Fruit fly (Drosophila melanogaster) whole organism, prepupa: ENCODE results near the gene Obp85a.

Source experiments
- Blimp-1 ChIP-seq: fragments of 200-800 bp; sonication (Bioruptor generic); optimal IDR thresholded peaks from 3 replicates; lab custom pipeline; 2017; ENCODE audit warnings: missing biosample characterization, missing genetic modification characterization, mild to moderate bottlenecking, moderate library complexity, missing genetic modification reagents
- CG11294 ChIP-seq: fragments of 200-800 bp; sonication (Bioruptor generic); IDR thresholded peaks from 2 replicates; pipeline ENCODE4 v1.3.6; 2022; ENCODE audit warnings: missing biosample characterization, missing genetic modification characterization
- CG11762 ChIP-seq: fragments of 200-800 bp; sonication (Bioruptor generic); optimal IDR thresholded peaks from 3 replicates; lab custom pipeline; 2016; ENCODE audit warnings: missing biosample characterization, missing genetic modification characterization; ENCODE audit not compliant: insufficient read depth
- CG11902 ChIP-seq: fragments of 200-800 bp; sonication (Bioruptor generic); optimal IDR thresholded peaks from 3 replicates; lab custom pipeline; 2016; ENCODE audit warnings: missing biosample characterization, missing genetic modification characterization
- CG15336 ChIP-seq: fragments of 200-800 bp; sonication (Bioruptor generic); IDR thresholded peaks from 2 replicates; pipeline ENCODE4 v1.3.6; 2022; ENCODE audit warnings: missing biosample characterization, missing genetic modification characterization
- CG1621 ChIP-seq: fragments of 200-800 bp; sonication (Bioruptor generic); optimal IDR thresholded peaks from 3 replicates; lab custom pipeline; 2018; ENCODE audit warnings: missing biosample characterization, mild to moderate bottlenecking, missing genetic modification characterization
- CG3032 ChIP-seq: fragments of 200-800 bp; optimal IDR thresholded peaks from 2 replicates; lab custom pipeline; 2019; ENCODE audit warnings: missing biosample characterization, mild to moderate bottlenecking, missing genetic modification characterization, moderate library complexity
- CG32006 ChIP-seq: fragments of 200-800 bp; sonication (Bioruptor generic); optimal IDR thresholded peaks from 3 replicates; lab custom pipeline; 2017; ENCODE audit warnings: missing biosample characterization, mild to moderate bottlenecking, missing genetic modification characterization
- CG34406 ChIP-seq: fragments of 200-800 bp; sonication (Bioruptor generic); optimal IDR thresholded peaks from 3 replicates; lab custom pipeline; 2016; ENCODE audit warnings: missing biosample characterization, missing genetic modification characterization
- CG3919 ChIP-seq: fragments of 200-800 bp; sonication (Bioruptor generic); optimal IDR thresholded peaks from 3 replicates; lab custom pipeline; 2016; ENCODE audit warnings: missing biosample characterization, missing genetic modification characterization
- CG6276 ChIP-seq: fragments of 200-800 bp; sonication (Bioruptor generic); optimal IDR thresholded peaks from 2 replicates; lab custom pipeline; 2017; ENCODE audit warnings: missing biosample characterization, mild to moderate bottlenecking, missing genetic modification characterization
- CG6792 ChIP-seq: fragments of 200-800 bp; sonication (Bioruptor generic); optimal IDR thresholded peaks from 3 replicates; lab custom pipeline; 2016; ENCODE audit warnings: missing biosample characterization, missing genetic modification characterization
- CG6808 ChIP-seq: fragments of 200-800 bp; sonication (Bioruptor generic); optimal IDR thresholded peaks from 3 replicates; lab custom pipeline; 2017; ENCODE audit warnings: missing biosample characterization, missing genetic modification characterization, mild to moderate bottlenecking, moderate library complexity, missing genetic modification reagents
- CG6854 ChIP-seq: fragments of 200-800 bp; sonication (Bioruptor generic); optimal IDR thresholded peaks from 2 replicates; lab custom pipeline; 2017; ENCODE audit warnings: missing biosample characterization, mild to moderate bottlenecking, missing genetic modification characterization
- CG7368 ChIP-seq: fragments of 200-800 bp; sonication (Bioruptor generic); optimal IDR thresholded peaks from 3 replicates; lab custom pipeline; 2016; ENCODE audit warnings: missing biosample characterization, missing genetic modification characterization
- CG8119 ChIP-seq: fragments of 200-800 bp; sonication (Bioruptor generic); IDR thresholded peaks from 3 replicates; pipeline ENCODE4 v1.3.6; 2022; ENCODE audit warnings: missing biosample characterization, missing genetic modification characterization
- CG8319 ChIP-seq: fragments of 200-800 bp; sonication (Bioruptor generic); optimal IDR thresholded peaks from 3 replicates; lab custom pipeline; 2016; ENCODE audit warnings: missing biosample characterization, missing genetic modification characterization
- CG8632 ChIP-seq: fragments of 200-800 bp; sonication (Bioruptor generic); optimal IDR thresholded peaks from 3 replicates; lab custom pipeline; 2016; ENCODE audit warnings: missing biosample characterization, missing genetic modification characterization
- CG9139 ChIP-seq: fragments of 200-800 bp; sonication (Bioruptor generic); optimal IDR thresholded peaks from 3 replicates; lab custom pipeline; 2017; ENCODE audit warnings: missing biosample characterization, mild to moderate bottlenecking, missing genetic modification characterization
- Eip78C ChIP-seq: fragments of 200-800 bp; sonication (Bioruptor generic); peaks from one replicate; lab custom pipeline; 2016; ENCODE audit warnings: missing biosample characterization, missing genetic modification characterization
- Ets21C ChIP-seq: fragments of 200-800 bp; sonication (Bioruptor generic); optimal IDR thresholded peaks from 3 replicates; lab custom pipeline; 2016; ENCODE audit warnings: missing biosample characterization, missing genetic modification characterization
- Ets96B ChIP-seq: fragments of 200-800 bp; optimal IDR thresholded peaks from 2 replicates; lab custom pipeline; 2019; ENCODE audit warnings: missing biosample characterization, mild to moderate bottlenecking, missing genetic modification characterization, moderate library complexity
- Gug ChIP-seq: fragments of 200-800 bp; sonication (Bioruptor generic); IDR thresholded peaks from 2 replicates; pipeline ENCODE4 v1.3.6; 2022; ENCODE audit warnings: missing biosample characterization, missing genetic modification characterization
- Hr38 ChIP-seq: sonication (Bioruptor generic); optimal IDR thresholded peaks from 2 replicates; lab custom pipeline; 2016; ENCODE audit warnings: missing biosample characterization, missing genetic modification characterization
- Hr39 ChIP-seq: fragments of 200-800 bp; sonication (Bioruptor generic); optimal IDR thresholded peaks from 2 replicates; lab custom pipeline; 2016; ENCODE audit warnings: missing biosample characterization, missing genetic modification characterization
- Hr4 ChIP-seq: fragments of 200-800 bp; sonication (Bioruptor generic); optimal IDR thresholded peaks from 3 replicates; lab custom pipeline; 2016; ENCODE audit warnings: missing biosample characterization, missing genetic modification characterization
- Lpt ChIP-seq: fragments of 200-800 bp; sonication (Bioruptor generic); optimal IDR thresholded peaks from 3 replicates; lab custom pipeline; 2016; ENCODE audit warnings: missing biosample characterization, missing genetic modification characterization
- OdsH ChIP-seq: fragments of 200-800 bp; sonication (Bioruptor generic); optimal IDR thresholded peaks from 3 replicates; lab custom pipeline; 2016; ENCODE audit warnings: missing biosample characterization, missing genetic modification characterization
- Sox102F ChIP-seq: fragments of 200-800 bp; sonication (Bioruptor generic); optimal IDR thresholded peaks from 2 replicates; lab custom pipeline; 2016; ENCODE audit warnings: missing biosample characterization, mild to moderate bottlenecking, missing genetic modification characterization
- Sox14 ChIP-seq: fragments of 200-800 bp; sonication (Bioruptor generic); optimal IDR thresholded peaks from 3 replicates; lab custom pipeline; 2016; ENCODE audit warnings: missing biosample characterization, missing genetic modification characterization
- Sox15 ChIP-seq: fragments of 200-800 bp; sonication (Bioruptor generic); optimal IDR thresholded peaks from 3 replicates; lab custom pipeline; 2016; ENCODE audit warnings: missing biosample characterization, missing genetic modification characterization
- achi ChIP-seq: fragments of 200-800 bp; sonication (Bioruptor generic); optimal IDR thresholded peaks from 3 replicates; lab custom pipeline; 2016; ENCODE audit warnings: missing biosample characterization, missing genetic modification characterization
- acj6 ChIP-seq: fragments of 200-800 bp; sonication (Bioruptor generic); optimal IDR thresholded peaks from 3 replicates; lab custom pipeline; 2016; ENCODE audit warnings: missing biosample characterization, missing genetic modification characterization
- cyc ChIP-seq: fragments of 200-800 bp; sonication (Bioruptor generic); optimal IDR thresholded peaks from 3 replicates; lab custom pipeline; 2016; ENCODE audit warnings: missing biosample characterization, missing genetic modification characterization
- dac ChIP-seq: fragments of 200-800 bp; sonication (Bioruptor generic); optimal IDR thresholded peaks from 2 replicates; lab custom pipeline; 2017; ENCODE audit warnings: missing biosample characterization, mild to moderate bottlenecking, missing genetic modification characterization
- dsx ChIP-seq: fragments of 200-800 bp; optimal IDR thresholded peaks from 3 replicates; lab custom pipeline; 2019; ENCODE audit warnings: missing biosample characterization, mild to moderate bottlenecking, missing genetic modification characterization, moderate library complexity; ENCODE audit not compliant: poor library complexity, severe bottlenecking
- eg ChIP-seq: fragments of 200-800 bp; sonication (Bioruptor generic); IDR thresholded peaks from 3 replicates; pipeline ENCODE4 v1.3.6; 2022; ENCODE audit warnings: missing biosample characterization, missing genetic modification characterization
- esn ChIP-seq: fragments of 200-800 bp; sonication (Bioruptor generic); optimal IDR thresholded peaks from 2 replicates; lab custom pipeline; 2016; ENCODE audit warnings: missing biosample characterization, mild to moderate bottlenecking, missing genetic modification characterization, moderate library complexity
- fd59A ChIP-seq: fragments of 200-800 bp; sonication (Bioruptor generic); optimal IDR thresholded peaks from 2 replicates; lab custom pipeline; 2017; ENCODE audit warnings: missing biosample characterization, mild to moderate bottlenecking, missing genetic modification characterization, missing genetic modification reagents
- fd85E ChIP-seq: fragments of 200-800 bp; sonication (Bioruptor generic); optimal IDR thresholded peaks from 3 replicates; lab custom pipeline; 2016; ENCODE audit warnings: missing biosample characterization, missing genetic modification characterization
- fkh ChIP-seq: fragments of 200-800 bp; sonication (Bioruptor generic); optimal IDR thresholded peaks from 3 replicates; lab custom pipeline; 2017; ENCODE audit warnings: missing biosample characterization, mild to moderate bottlenecking, missing genetic modification characterization, moderate library complexity
- lz ChIP-seq: fragments of 200-800 bp; sonication (Bioruptor generic); optimal IDR thresholded peaks from 3 replicates; lab custom pipeline; 2016; ENCODE audit warnings: missing biosample characterization, missing genetic modification characterization
- net ChIP-seq: fragments of 200-800 bp; sonication (Bioruptor generic); optimal IDR thresholded peaks from 3 replicates; lab custom pipeline; 2016; ENCODE audit warnings: missing biosample characterization, missing genetic modification characterization
- pdm3 ChIP-seq: fragments of 200-800 bp; sonication (Bioruptor generic); optimal IDR thresholded peaks from 3 replicates; lab custom pipeline; 2016; ENCODE audit warnings: missing biosample characterization, missing genetic modification characterization
- salr ChIP-seq, 2 experiments: fragments of 200-800 bp; sonication (Bioruptor generic); optimal IDR thresholded peaks; 3 replicates each; lab custom pipeline; 2016 to 2018; ENCODE audit warnings: missing biosample characterization in 2 of 2, missing genetic modification characterization in 2 of 2, mild to moderate bottlenecking in 1 of 2
- ss ChIP-seq, 2 experiments: fragments of 200-800 bp; sonication (Bioruptor generic); optimal IDR thresholded peaks; 2 replicates in 1 of 2; 3 replicates in 1 of 2; lab custom pipeline; 2017 to 2018; ENCODE audit warnings: mild to moderate bottlenecking in 2 of 2, missing biosample characterization in 2 of 2, missing genetic modification characterization in 2 of 2, moderate library complexity in 1 of 2
- topi ChIP-seq: fragments of 200-800 bp; sonication (Bioruptor generic); optimal IDR thresholded peaks from 3 replicates; lab custom pipeline; 2016; ENCODE audit warnings: missing biosample characterization, missing genetic modification characterization
- vri ChIP-seq: fragments of 200-800 bp; sonication (Bioruptor generic); optimal IDR thresholded peaks from 3 replicates; lab custom pipeline; 2016; ENCODE audit warnings: missing biosample characterization, mild to moderate bottlenecking, missing genetic modification characterization

The Obp85a gene

dm6 chr3R:8420497-8420896 lies at the start of gene Obp85a:
TSS of gene Obp85a (minus strand) at chr3R:8420597.
- TF ChIP-seq CG6808 (GFP tag; lab: Kevin White, UChicago) (no peak), fkh (GFP tag; lab: Kevin White, UChicago) (no peak), CG11902 (GFP tag; lab: Kevin White, UChicago) (no peak), topi (GFP tag; lab: Kevin White, UChicago) (no peak), CG8632 (GFP tag; lab: Kevin White, UChicago) (no peak), fd85E (no peak), CG8319 (GFP tag; lab: Kevin White, UChicago) (no peak), CG8119 (no peak)

dm6 chr3R:8469716-8470393 lies 49.5 kb upstream of the Obp85a start:
- TF ChIP-seq dsx (GFP tag; lab: Kevin White, UChicago) = peak; percentile 36
- TF ChIP-seq Gug (GFP tag; lab: Robert Waterston, UW) = peak; percentile 66
- TF ChIP-seq Hr39 = peak; percentile 34
- peak; percentile 76 for TF ChIP-seq CG3919 (GFP tag; lab: Kevin White, UChicago)
- TF ChIP-seq Lpt = peak; percentile 57
- TF ChIP-seq net (GFP tag; lab: Kevin White, UChicago) = peak; percentile 30
- peak; percentile 14 for TF ChIP-seq CG6808 (GFP tag; lab: Kevin White, UChicago)
- peak; percentile 55 for TF ChIP-seq CG3032 (tag; lab: Kevin White, UChicago)
- peak; percentile 7 for TF ChIP-seq CG8632 (GFP tag; lab: Kevin White, UChicago)
- TF ChIP-seq ss (GFP tag; optimal IDR thresholded peaks at IDR 0.05; lab: Kevin White, UChicago) = peak in 1 of 2 experiments; percentile 7
- peak; percentile 69 for TF ChIP-seq CG6276 (GFP tag; lab: Kevin White, UChicago)
- peak; percentile 94 for TF ChIP-seq Eip78C
- peak; percentile 43 for TF ChIP-seq fd59A (GFP tag; lab: Kevin White, UChicago)
- TF ChIP-seq CG34406 = peak; percentile 51
- no peak for TF ChIP-seq Hr38 (GFP tag; lab: Kevin White, UChicago)
- peak; percentile 46 for TF ChIP-seq Sox102F
- TF ChIP-seq Ets21C (GFP tag; lab: Kevin White, UChicago) = peak; percentile 4
- TF ChIP-seq CG11762 = peak; percentile 46
- TF ChIP-seq CG6792 (GFP tag; lab: Kevin White, UChicago) = peak; percentile 49
- no peak for TF ChIP-seq Blimp-1 (GFP tag; lab: Kevin White, UChicago)
- peak; percentile 66 for TF ChIP-seq OdsH (GFP tag; lab: Kevin White, UChicago)
- TF ChIP-seq acj6 (GFP tag; lab: Kevin White, UChicago) = peak; percentile 68
- peak; percentile 80 for TF ChIP-seq CG8119
- no peak for TF ChIP-seq vri (GFP tag; lab: Kevin White, UChicago)
- TF ChIP-seq CG11294 = no peak
- TF ChIP-seq salr (GFP tag; optimal IDR thresholded peaks at IDR 0.05; lab: Kevin White, UChicago) = peak in 1 of 2 experiments; percentile 72
- TF ChIP-seq CG6854 (GFP tag; lab: Kevin White, UChicago) = no peak
- TF ChIP-seq Ets96B = peak; percentile 60
- TF ChIP-seq achi (GFP tag; lab: Kevin White, UChicago) = peak; percentile 63
- peak; percentile 64 for TF ChIP-seq pdm3 (GFP tag; lab: Kevin White, UChicago)
- peak; percentile 59 for TF ChIP-seq topi (GFP tag; lab: Kevin White, UChicago)
- TF ChIP-seq CG1621 (tag; lab: Kevin White, UChicago) = peak; percentile 1
- no peak for TF ChIP-seq CG7368 (GFP tag; lab: Kevin White, UChicago)
- TF ChIP-seq eg = peak; percentile 48; the same call in 2 of the 3 replicates
- peak; percentile 39 for TF ChIP-seq dac (GFP tag; lab: Kevin White, UChicago)
- peak; percentile 73 for TF ChIP-seq CG15336 (GFP tag; lab: Robert Waterston, UW)
- TF ChIP-seq fkh (GFP tag; lab: Kevin White, UChicago) = no peak
- TF ChIP-seq Hr4 (GFP tag; lab: Kevin White, UChicago) = peak; percentile 74
- peak; percentile 70 for TF ChIP-seq Sox14 (GFP tag; lab: Kevin White, UChicago)
- no peak for TF ChIP-seq Sox15 (GFP tag; lab: Kevin White, UChicago)
- peak; percentile 48 for TF ChIP-seq cyc (GFP tag; lab: Kevin White, UChicago)
- TF ChIP-seq esn (GFP tag; lab: Kevin White, UChicago) = peak; percentile 67
- TF ChIP-seq CG9139 (GFP tag; lab: Kevin White, UChicago) = no peak
- peak; percentile 86 for TF ChIP-seq CG32006 (GFP tag; lab: Kevin White, UChicago)
- peak; percentile 48 for TF ChIP-seq lz
